Fruit fly (Drosophila melanogaster) whole organism, embryonic: ENCODE results near the gene Aef1.
A peak's percentile ranks its signal among the peaks of the same experiment; 100 is the strongest.

Experiments used
- CG10209 ChIP-seq: fragments of 200-800 bp; sonication (Bioruptor generic); optimal IDR thresholded peaks from 3 replicates; lab custom pipeline; 2017; ENCODE audit warnings: missing biosample characterization, mild to moderate bottlenecking, missing genetic modification characterization, missing genetic modification reagents
- CG10565 ChIP-seq: fragments of 200-800 bp; sonication (Bioruptor generic); optimal IDR thresholded peaks from 3 replicates; lab custom pipeline; 2016; ENCODE audit warnings: missing biosample characterization, mild to moderate bottlenecking, missing genetic modification characterization
- CG12236 ChIP-seq: fragments of 200-800 bp; sonication (Bioruptor generic); optimal IDR thresholded peaks from 2 replicates; lab custom pipeline; 2016; ENCODE audit warnings: missing biosample characterization, missing genetic modification characterization
- CG1233 ChIP-seq: fragments of 200-800 bp; sonication (Bioruptor generic); optimal IDR thresholded peaks from 4 replicates; lab custom pipeline; 2018; ENCODE audit warnings: missing biosample characterization, mild to moderate bottlenecking, missing genetic modification characterization
- CG13296 ChIP-seq: fragments of 200-800 bp; sonication (Bioruptor generic); optimal IDR thresholded peaks from 3 replicates; lab custom pipeline; 2018; ENCODE audit warnings: missing biosample characterization, mild to moderate bottlenecking, missing genetic modification characterization
- CG14441 ChIP-seq: fragments of 200-800 bp; sonication (Bioruptor generic); IDR thresholded peaks from 2 replicates; pipeline ENCODE4 v1.3.6; 2022; ENCODE audit warnings: missing biosample characterization, missing genetic modification characterization
- CG14667 ChIP-seq: fragments of 200-800 bp; sonication (Bioruptor generic); IDR thresholded peaks from 2 replicates; pipeline ENCODE4 v1.3.6; 2022; ENCODE audit warnings: missing biosample characterization, missing genetic modification characterization
- CG1603 ChIP-seq: fragments of 200-800 bp; sonication (Bioruptor generic); optimal IDR thresholded peaks from 2 replicates; lab custom pipeline; 2019; ENCODE audit warnings: missing biosample characterization, mild to moderate bottlenecking, missing genetic modification characterization, moderate library complexity
- CG17912 ChIP-seq: fragments of 200-800 bp; sonication (Bioruptor generic); optimal IDR thresholded peaks from 2 replicates; lab custom pipeline; 2018; ENCODE audit warnings: missing biosample characterization, mild to moderate bottlenecking, missing genetic modification characterization
- CG1832 ChIP-seq: fragments of 200-800 bp; sonication (Bioruptor generic); optimal IDR thresholded peaks from 2 replicates; lab custom pipeline; 2017; ENCODE audit warnings: missing biosample characterization, mild to moderate bottlenecking, missing genetic modification characterization, inconsistent platforms
- CG2199 ChIP-seq: fragments of 200-800 bp; sonication (Bioruptor generic); IDR thresholded peaks from 3 replicates; pipeline ENCODE4 v1.3.6; 2022; ENCODE audit warnings: missing biosample characterization, missing genetic modification characterization
- CG2678 ChIP-seq: fragments of 200-800 bp; sonication (Bioruptor generic); optimal IDR thresholded peaks from 3 replicates; lab custom pipeline; 2019; ENCODE audit warnings: missing biosample characterization, mild to moderate bottlenecking, missing genetic modification characterization, moderate library complexity
- CG7556 ChIP-seq: fragments of 200-800 bp; sonication (Bioruptor generic); optimal IDR thresholded peaks from 2 replicates; lab custom pipeline; 2017; ENCODE audit warnings: missing biosample characterization, mild to moderate bottlenecking, missing genetic modification characterization
- CG7745 ChIP-seq: fragments of 200-800 bp; sonication (Bioruptor generic); optimal IDR thresholded peaks from 2 replicates; lab custom pipeline; 2018; ENCODE audit warnings: missing biosample characterization, mild to moderate bottlenecking, missing genetic modification characterization, moderate library complexity
- CG9817 ChIP-seq: fragments of 200-800 bp; sonication (Bioruptor generic); optimal IDR thresholded peaks from 2 replicates; lab custom pipeline; 2018; ENCODE audit warnings: missing biosample characterization, mild to moderate bottlenecking, missing genetic modification characterization, moderate library complexity
- CG9876 ChIP-seq: fragments of 200-800 bp; sonication (Bioruptor generic); optimal IDR thresholded peaks from 2 replicates; lab custom pipeline; 2016; ENCODE audit warnings: missing biosample characterization, missing genetic modification characterization
- CoRest ChIP-seq: fragments of 200-800 bp; sonication (Bioruptor generic); optimal IDR thresholded peaks from 3 replicates; lab custom pipeline; 2018; ENCODE audit warnings: missing biosample characterization, mild to moderate bottlenecking, missing genetic modification characterization, moderate library complexity
- Dip2 ChIP-seq: fragments of 200-800 bp; sonication (Bioruptor generic); IDR thresholded peaks from 2 replicates; pipeline ENCODE4 v1.3.6; 2022; ENCODE audit warnings: missing biosample characterization, missing genetic modification characterization
- GATAe ChIP-seq: fragments of 200-800 bp; sonication (Bioruptor generic); conservative IDR thresholded peaks from 2 replicates; pipeline ENCODE4 v1.3.6; 2022; ENCODE audit warnings: missing biosample characterization, missing genetic modification characterization
- Hand ChIP-seq: fragments of 200-800 bp; sonication (Bioruptor generic); optimal IDR thresholded peaks from 2 replicates; lab custom pipeline; 2017; ENCODE audit warnings: mild to moderate bottlenecking, missing biosample characterization, missing genetic modification reagents, missing genetic modification characterization
- HmgZ ChIP-seq: fragments of 200-800 bp; sonication (Bioruptor generic); optimal IDR thresholded peaks from 2 replicates; lab custom pipeline; 2018; ENCODE audit warnings: missing biosample characterization, mild to moderate bottlenecking, missing genetic modification characterization
- Hr51 ChIP-seq, 2 experiments: fragments of 200-800 bp; sonication (Bioruptor generic); optimal IDR thresholded peaks; 2 replicates in 1 of 2; 3 replicates in 1 of 2; lab custom pipeline; 2016 to 2018; ENCODE audit warnings: missing biosample characterization in 2 of 2, missing genetic modification characterization in 2 of 2, mild to moderate bottlenecking in 1 of 2, moderate library complexity in 1 of 2
- Lpt ChIP-seq: fragments of >200 bp; optimal IDR thresholded peaks from 2 replicates; lab custom pipeline; 2018; ENCODE audit warnings: missing biosample characterization, missing genetic modification characterization
- Neu2 ChIP-seq: fragments of 200-800 bp; sonication (Bioruptor generic); optimal IDR thresholded peaks from 3 replicates; lab custom pipeline; 2016; ENCODE audit warnings: missing biosample characterization, missing genetic modification characterization, borderline replicate concordance
- Nf-YA ChIP-seq: fragments of 200-800 bp; sonication (Bioruptor generic); IDR thresholded peaks from 2 replicates; pipeline ENCODE4 v1.3.6; 2022; ENCODE audit warnings: missing biosample characterization, missing genetic modification characterization
- Tbp ChIP-seq: fragments of >200 bp; optimal IDR thresholded peaks from 2 replicates; lab custom pipeline; 2018; ENCODE audit warnings: missing biosample characterization, missing genetic modification characterization
- Usf ChIP-seq: fragments of 200-800 bp; sonication (Bioruptor generic); optimal IDR thresholded peaks from 2 replicates; lab custom pipeline; 2017; ENCODE audit warnings: missing genotype, missing biosample characterization, missing genetic modification characterization
- abd-A ChIP-seq: fragments of 200-800 bp; sonication (Bioruptor generic); optimal IDR thresholded peaks from 3 replicates; lab custom pipeline; 2019; ENCODE audit warnings: missing biosample characterization, mild to moderate bottlenecking, missing genetic modification characterization, moderate library complexity
- ac ChIP-seq: fragments of 200-800 bp; sonication (Bioruptor generic); optimal IDR thresholded peaks from 3 replicates; lab custom pipeline; 2017; ENCODE audit warnings: missing biosample characterization, mild to moderate bottlenecking, missing genetic modification characterization
- aop ChIP-seq: fragments of 200-800 bp; sonication (Bioruptor generic); IDR thresholded peaks from 2 replicates; pipeline ENCODE4 v1.3.6; 2022; ENCODE audit warnings: missing biosample characterization, missing genetic modification characterization
- ara ChIP-seq: fragments of 200-800 bp; sonication (Bioruptor generic); IDR thresholded peaks from 2 replicates; pipeline ENCODE4 v1.3.6; 2022; ENCODE audit warnings: missing biosample characterization, missing genetic modification characterization
- bowl ChIP-seq: fragments of 200-800 bp; sonication (Bioruptor generic); IDR thresholded peaks from 2 replicates; pipeline ENCODE4 v1.3.6; 2022; ENCODE audit warnings: missing biosample characterization, missing genetic modification characterization
- cas ChIP-seq: fragments of 200-800 bp; sonication (Bioruptor generic); IDR thresholded peaks from 2 replicates; pipeline ENCODE4 v1.3.6; 2022; ENCODE audit warnings: missing biosample characterization, missing genetic modification characterization
- crc ChIP-seq: fragments of 200-800 bp; sonication (Bioruptor generic); optimal IDR thresholded peaks from 2 replicates; lab custom pipeline; 2016; ENCODE audit warnings: missing biosample characterization, missing genetic modification characterization
- crol ChIP-seq: fragments of 200-800 bp; sonication (Bioruptor generic); IDR thresholded peaks from 2 replicates; pipeline ENCODE4 v1.3.6; 2022; ENCODE audit warnings: missing biosample characterization, missing genetic modification characterization
- crp ChIP-seq, 2 experiments: fragments of 200-800 bp; sonication (Bioruptor generic); optimal IDR thresholded peaks; 2 replicates in 1 of 2; 3 replicates in 1 of 2; lab custom pipeline; 2017; ENCODE audit warnings: missing biosample characterization in 2 of 2, missing genetic modification characterization in 2 of 2, mild to moderate bottlenecking in 1 of 2, moderate library complexity in 1 of 2
- dm ChIP-seq: fragments of 200-800 bp; sonication (Bioruptor generic); optimal IDR thresholded peaks from 3 replicates; lab custom pipeline; 2016; ENCODE audit warnings: missing biosample characterization, missing genetic modification characterization
- dysf ChIP-seq: fragments of 200-800 bp; sonication (Bioruptor generic); IDR thresholded peaks from 3 replicates; pipeline ENCODE4 v1.3.6; 2022; ENCODE audit warnings: missing biosample characterization, missing genetic modification characterization
- exex ChIP-seq: fragments of 200-800 bp; sonication (Bioruptor generic); optimal IDR thresholded peaks from 4 replicates; lab custom pipeline; 2018; ENCODE audit warnings: missing biosample characterization, mild to moderate bottlenecking, missing genetic modification characterization, moderate library complexity
- fd96Cb ChIP-seq: fragments of 200-800 bp; sonication (Bioruptor generic); optimal IDR thresholded peaks from 2 replicates; lab custom pipeline; 2018; ENCODE audit warnings: missing biosample characterization, mild to moderate bottlenecking, missing genetic modification characterization, moderate library complexity
- fu2 ChIP-seq: fragments of 200-800 bp; sonication (Bioruptor generic); optimal IDR thresholded peaks from 2 replicates; lab custom pipeline; 2016; ENCODE audit warnings: missing biosample characterization, missing genetic modification characterization
- ham ChIP-seq: fragments of 200-800 bp; sonication (Bioruptor generic); IDR thresholded peaks from 2 replicates; pipeline ENCODE4 v1.3.6; 2022; ENCODE audit warnings: missing biosample characterization, missing genetic modification characterization
- her ChIP-seq: fragments of 200-800 bp; sonication (Bioruptor generic); optimal IDR thresholded peaks from 2 replicates; lab custom pipeline; 2016; ENCODE audit warnings: missing biosample characterization, missing genetic modification characterization
- inv ChIP-seq: fragments of 200-800 bp; sonication (Bioruptor generic); IDR thresholded peaks from 2 replicates; pipeline ENCODE4 v1.3.6; 2022; ENCODE audit warnings: missing biosample characterization, missing genetic modification characterization; ENCODE audit not compliant: partially characterized antibody
- lab ChIP-seq: fragments of 200-800 bp; sonication (Bioruptor generic); optimal IDR thresholded peaks from 3 replicates; lab custom pipeline; 2017; ENCODE audit warnings: missing biosample characterization, missing genetic modification characterization, mild to moderate bottlenecking, moderate library complexity, missing genetic modification reagents
- maf-S ChIP-seq: fragments of 200-800 bp; sonication (Bioruptor generic); optimal IDR thresholded peaks from 2 replicates; lab custom pipeline; 2016; ENCODE audit warnings: missing biosample characterization, missing genetic modification characterization
- nerfin-1 ChIP-seq: fragments of 200-800 bp; sonication (Bioruptor generic); optimal IDR thresholded peaks from 3 replicates; lab custom pipeline; 2019; ENCODE audit warnings: missing biosample characterization, mild to moderate bottlenecking, missing genetic modification characterization, moderate library complexity
- pfk ChIP-seq: fragments of 200-800 bp; sonication (Bioruptor generic); optimal IDR thresholded peaks from 2 replicates; lab custom pipeline; 2018; ENCODE audit warnings: missing biosample characterization, mild to moderate bottlenecking, missing genetic modification characterization, moderate library complexity
- pum ChIP-seq: fragments of 200-800 bp; sonication (Bioruptor generic); optimal IDR thresholded peaks from 2 replicates; lab custom pipeline; 2016; ENCODE audit warnings: missing biosample characterization, missing genetic modification characterization
- run ChIP-seq: fragments of 200-800 bp; sonication (Bioruptor generic); optimal IDR thresholded peaks from 3 replicates; lab custom pipeline; 2018; ENCODE audit warnings: missing biosample characterization, mild to moderate bottlenecking, missing genetic modification characterization
- twi ChIP-seq: fragments of 200-800 bp; optimal IDR thresholded peaks from 2 replicates; lab custom pipeline; 2019; ENCODE audit warnings: missing biosample characterization, mild to moderate bottlenecking, missing genetic modification characterization, moderate library complexity
- vvl ChIP-seq: fragments of 200-800 bp; sonication (Bioruptor generic); IDR thresholded peaks from 2 replicates; pipeline ENCODE4 v1.3.6; 2022; ENCODE audit warnings: missing biosample characterization, missing genetic modification characterization

Gene Aef1

DNA sequence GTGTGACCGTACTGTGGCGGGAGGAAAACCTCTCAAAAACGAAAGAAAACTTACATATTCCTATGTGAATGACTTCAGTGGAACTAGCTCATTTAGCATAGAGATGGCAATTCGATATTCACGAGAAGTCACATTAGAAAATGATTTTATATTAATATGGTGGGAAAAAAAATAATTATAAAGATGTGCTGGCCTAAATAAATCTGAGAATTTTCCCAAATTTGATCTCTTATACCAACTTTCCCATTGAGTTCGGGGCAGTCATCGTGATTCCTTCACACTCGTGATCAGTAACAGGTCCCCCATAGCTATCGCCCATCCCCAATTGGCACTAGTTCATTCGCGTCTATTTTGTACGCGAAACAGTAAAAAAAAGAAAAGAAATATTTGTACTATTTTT, at the start of gene Aef1, which contains the start of gene barc (continued):
- TF ChIP-seq Usf (GFP tag; lab: Kevin White, UChicago), result peak; percentile 79
- TF ChIP-seq Lpt, result no peak
- TF ChIP-seq ac (GFP tag; lab: Kevin White, UChicago), result peak; percentile 17
- TF ChIP-seq Nf-YA, result 0 out of 2 replicates have a peak, but pooled peaks have one; percentile 31
- peak; percentile 72 for TF ChIP-seq crc (GFP tag; lab: Kevin White, UChicago)
- TF ChIP-seq CG1603, result peak; percentile 63
- TF ChIP-seq CG13296 (GFP tag; lab: Kevin White, UChicago), result peak; percentile 67
- TF ChIP-seq maf-S, result peak; percentile 77
- TF ChIP-seq exex (tag; lab: Kevin White, UChicago), result peak; percentile 37
- TF ChIP-seq twi (tag; lab: Kevin White, UChicago), result peak; percentile 83
- peak; percentile 97 for TF ChIP-seq nerfin-1
- TF ChIP-seq bowl (GFP tag; lab: Robert Waterston, UW), result no peak
- TF ChIP-seq HmgZ, result peak; percentile 92
- no peak for TF ChIP-seq pfk (GFP tag; lab: Kevin White, UChicago)
- TF ChIP-seq fu2 (GFP tag; lab: Kevin White, UChicago), result peak; percentile 81
- no peak for TF ChIP-seq run (tag; lab: Kevin White, UChicago)
- TF ChIP-seq abd-A (tag; lab: Kevin White, UChicago), result no peak
- TF ChIP-seq aop, result 0 out of 2 replicates have a peak, but pooled peaks have one; percentile 7
- TF ChIP-seq fd96Cb (tag; lab: Kevin White, UChicago), result peak; percentile 86
- peak; percentile 89 for TF ChIP-seq CG14441
- 0 out of 2 replicates have a peak, but pooled peaks have one; percentile 17 for TF ChIP-seq Dip2 (GFP tag; lab: Robert Waterston, UW)
- TF ChIP-seq CG2199, result peak; percentile 25; the same call in 1 of the 3 replicates
- 0 out of 2 replicates have a peak, but pooled peaks have one; percentile 30 for TF ChIP-seq ham (GFP tag; lab: Robert Waterston, UW)
- peak; percentile 60 for TF ChIP-seq CG12236 (GFP tag; lab: Kevin White, UChicago)
- peak; percentile 57 for TF ChIP-seq Neu2 (GFP tag; lab: Kevin White, UChicago)
- peak; percentile 85 for TF ChIP-seq vvl
- peak; percentile 84 for TF ChIP-seq CG10209
- TF ChIP-seq CG1233 (GFP tag; lab: Kevin White, UChicago), result peak; percentile 74
- no peak for TF ChIP-seq CG1832

dm6 chr3L:21383440-21383839, 49.8 kb upstream of the Aef1 start:
- TF ChIP-seq Tbp (GFP tag; lab: Kevin White, UChicago) (no peak), dysf (GFP tag; lab: Robert Waterston, UW) (no peak), pum (GFP tag; lab: Kevin White, UChicago) (no peak), CG14667 (GFP tag; lab: Robert Waterston, UW) (no peak), cas (GFP tag; lab: Robert Waterston, UW) (no peak), CG7745 (no peak), CG9817 (no peak), crol (GFP tag; lab: Robert Waterston, UW) (no peak), crp (GFP tag; optimal IDR thresholded peaks at IDR 0.05; lab: Kevin White, UChicago) (no peak), CoRest (tag; lab: Kevin White, UChicago) (peak; percentile 22), inv (GFP tag; lab: Robert Waterston, UW) (no peak), Nf-YA (no peak), CG2678 (tag; lab: Kevin White, UChicago) (peak; percentile 67), CG10565 (GFP tag; lab: Kevin White, UChicago) (no peak), her (GFP tag; lab: Kevin White, UChicago) (no peak), lab (GFP tag; lab: Kevin White, UChicago) (peak; percentile 32), Hand (no peak), dm (GFP tag; lab: Kevin White, UChicago) (no peak), CG9876 (GFP tag; lab: Kevin White, UChicago) (no peak), ara (GFP tag; lab: Robert Waterston, UW) (no peak), ac (GFP tag; lab: Kevin White, UChicago) (no peak), Hr51 (GFP tag; optimal IDR thresholded peaks at IDR 0.05; lab: Kevin White, UChicago) (peak in 1 of 2 experiments; percentile 39), CG7556 (peak; percentile 29), CG17912 (GFP tag; lab: Kevin White, UChicago) (no peak), GATAe (GFP tag; lab: Robert Waterston, UW) (no peak)
